Fruit fly (Drosophila melanogaster) S2 (cell line): Measurements from ENCODE around the gene trbl.

Source experiments
- CG8478 ChIP-seq: fragments of >200 bp; optimal IDR thresholded peaks from 2 replicates; lab custom pipeline; 2018
- CTCF ChIP-seq, 2 experiments: fragments of >200 bp; optimal IDR thresholded peaks; 2 replicates each; lab custom pipeline; 2018

DNA sequence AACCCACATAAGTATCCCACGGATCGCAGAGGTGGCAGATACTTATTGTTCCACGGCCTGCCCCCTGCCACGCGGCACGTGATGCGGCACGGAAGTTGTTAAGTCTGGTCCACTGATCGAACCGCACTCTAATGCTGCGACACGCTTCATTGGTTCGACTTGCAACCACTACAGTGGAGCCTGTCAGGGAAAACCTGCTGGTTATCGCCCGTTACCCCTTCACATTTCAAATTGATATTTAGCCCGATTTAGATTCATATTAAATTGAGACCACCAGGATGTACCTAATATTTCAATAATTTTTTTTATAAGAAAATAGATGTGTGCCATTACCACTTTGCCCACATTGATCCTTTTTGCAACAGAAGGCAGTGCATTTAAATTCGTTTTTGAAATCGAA, 45.9 kb upstream of the trbl start:
- TF ChIP-seq CTCF (optimal IDR thresholded peaks at IDR 0.05; lab: Kevin White, UChicago) = no peak
- no peak for TF ChIP-seq CG8478 (lab: Kevin White, UChicago)
